ENCODE assay signal across 4 worm cellular contexts in genomic region chrX:13974448-13975071, ce11.
A peak's percentile ranks its signal among the peaks of the same experiment; 100 is the strongest.
TF ChIP-seq lines count a peak whose summit lies in the region.

No protein-coding gene starts in this region.

TF ChIP-seq in whole organism, L1 larva, 84 proteins besides CTCF, POLR2A, EP300 and RAD21 (continued from another document):
- peak; percentile 58 for TF ChIP-seq lin-14 (GFP tag; optimal IDR thresholded peaks at IDR 0.05; lab: Kevin White, UChicago)
- peak; percentile 37 for TF ChIP-seq snu-23 (GFP tag; optimal IDR thresholded peaks at IDR 0.05; lab: Kevin White, UChicago)
- TF ChIP-seq elt-3 (tag; optimal IDR thresholded peaks at IDR 0.05; lab: Kevin White, UChicago) = peak in 3 of 6 experiments; percentile 10 to 88 (median 29)
- TF ChIP-seq vab-15 (tag; optimal IDR thresholded peaks at IDR 0.05; lab: Kevin White, UChicago) = peak; percentile 52
- peak; percentile 90 for TF ChIP-seq nhr-85 (tag; lab: Kevin White, UChicago)
- peak; percentile 1 for TF ChIP-seq unc-130 (tag; optimal IDR thresholded peaks at IDR 0.05; lab: Kevin White, UChicago)
- TF ChIP-seq lsy-2 (tag; optimal IDR thresholded peaks at IDR 0.05; lab: Kevin White, UChicago) = peak; percentile 16 to 28
- TF ChIP-seq hpl-2 (GFP tag; optimal IDR thresholded peaks at IDR 0.05; lab: Kevin White, UChicago) = no peak
- peak; percentile 19 for TF ChIP-seq nhr-90 (tag; optimal IDR thresholded peaks at IDR 0.05; lab: Kevin White, UChicago; ENCODE audit: poor library complexity)
- no peak for TF ChIP-seq fkh-10 (GFP tag; optimal IDR thresholded peaks at IDR 0.05; lab: Kevin White, UChicago)
- no peak for TF ChIP-seq tlp-1 (tag; optimal IDR thresholded peaks at IDR 0.05; lab: Kevin White, UChicago)
- TF ChIP-seq egl-27 (tag; optimal IDR thresholded peaks at IDR 0.05; lab: Kevin White, UChicago) = no peak
- peak; percentile 44 for TF ChIP-seq mep-1 (tag; optimal IDR thresholded peaks at IDR 0.05; lab: Kevin White, UChicago)

TF ChIP-seq in whole organism, L2 larva, 48 proteins besides CTCF, POLR2A, EP300 and RAD21 (continued from another document):
- no peak for TF ChIP-seq ZK546.5 (tag; optimal IDR thresholded peaks at IDR 0.05; lab: Kevin White, UChicago)
- peak; percentile 59 for TF ChIP-seq elt-1 (tag; optimal IDR thresholded peaks at IDR 0.05; lab: Kevin White, UChicago)
- TF ChIP-seq egl-27 (tag; optimal IDR thresholded peaks at IDR 0.05; lab: Kevin White, UChicago) = peak; percentile 58
- no peak for TF ChIP-seq nhr-11 (tag; optimal IDR thresholded peaks at IDR 0.05; lab: Kevin White, UChicago)
- TF ChIP-seq lsy-2 (tag; optimal IDR thresholded peaks at IDR 0.05; lab: Kevin White, UChicago) = no peak
- TF ChIP-seq nhr-6 (tag; optimal IDR thresholded peaks at IDR 0.05; lab: Kevin White, UChicago) = peak; percentile 55
- TF ChIP-seq gmeb-1 (tag; optimal IDR thresholded peaks at IDR 0.05; lab: Kevin White, UChicago) = peak; percentile 14
- TF ChIP-seq lin-39 (tag; optimal IDR thresholded peaks at IDR 0.05; lab: Kevin White, UChicago) = no peak
- no peak for TF ChIP-seq nhr-237 (tag; optimal IDR thresholded peaks at IDR 0.05; lab: Kevin White, UChicago)
- peak in 1 of 2 experiments; percentile 17 for TF ChIP-seq mdl-1 (tag; optimal IDR thresholded peaks at IDR 0.05; lab: Kevin White, UChicago)
- TF ChIP-seq nhr-77 (tag; optimal IDR thresholded peaks at IDR 0.05; lab: Kevin White, UChicago) = no peak
- TF ChIP-seq sma-9 (GFP tag; optimal IDR thresholded peaks at IDR 0.05; lab: Kevin White, UChicago) = peak; percentile 90
- no peak for TF ChIP-seq sma-9 (tag; optimal IDR thresholded peaks at IDR 0.05; lab: Kevin White, UChicago)
- peak; percentile 97 for TF ChIP-seq ceh-16 (tag; optimal IDR thresholded peaks at IDR 0.05; lab: Kevin White, UChicago)
- TF ChIP-seq aly-2 (tag; optimal IDR thresholded peaks at IDR 0.05; lab: Kevin White, UChicago) = no peak
- no peak for TF ChIP-seq R02D3.7 (tag; optimal IDR thresholded peaks at IDR 0.05; lab: Kevin White, UChicago)
- TF ChIP-seq unc-39 (tag; optimal IDR thresholded peaks at IDR 0.05; lab: Kevin White, UChicago) = no peak
- TF ChIP-seq snpc-4 (tag; optimal IDR thresholded peaks at IDR 0.05; lab: Kevin White, UChicago) = no peak
- no peak for TF ChIP-seq nhr-10 (tag; optimal IDR thresholded peaks at IDR 0.05; lab: Kevin White, UChicago)
- TF ChIP-seq elt-3 (tag; optimal IDR thresholded peaks at IDR 0.05; lab: Kevin White, UChicago) = no peak
- TF ChIP-seq alr-1 (tag; optimal IDR thresholded peaks at IDR 0.05; lab: Kevin White, UChicago) = no peak
- TF ChIP-seq ztf-11 (tag; optimal IDR thresholded peaks at IDR 0.05; lab: Kevin White, UChicago) = no peak
- no peak for TF ChIP-seq ztf-1 (GFP tag; conservative IDR thresholded peaks at IDR 0.05; lab: Robert Waterston, UW)
- TF ChIP-seq nhr-23 (tag; optimal IDR thresholded peaks at IDR 0.05; lab: Kevin White, UChicago) = no peak
- no peak for TF ChIP-seq nhr-12 (tag; optimal IDR thresholded peaks at IDR 0.05; lab: Kevin White, UChicago)
- TF ChIP-seq ceh-82 (tag; optimal IDR thresholded peaks at IDR 0.05; lab: Kevin White, UChicago) = no peak
- TF ChIP-seq zag-1 (tag; optimal IDR thresholded peaks at IDR 0.05; lab: Kevin White, UChicago) = no peak
- TF ChIP-seq nhr-21 (tag; optimal IDR thresholded peaks at IDR 0.05; lab: Kevin White, UChicago) = peak; percentile 76
- no peak for TF ChIP-seq peb-1 (tag; optimal IDR thresholded peaks at IDR 0.05; lab: Kevin White, UChicago)
- no peak for TF ChIP-seq Y55F3AM.14 (GFP tag; optimal IDR thresholded peaks at IDR 0.05; lab: Kevin White, UChicago)
- peak; percentile 87 for TF ChIP-seq blmp-1 (tag; optimal IDR thresholded peaks at IDR 0.05; lab: Kevin White, UChicago; ENCODE audit: insufficient read depth)
- TF ChIP-seq sma-3 (GFP tag; optimal IDR thresholded peaks at IDR 0.05; lab: Kevin White, UChicago) = peak; percentile 61
- peak; percentile 13 for TF ChIP-seq mab-5 (tag; optimal IDR thresholded peaks at IDR 0.05; lab: Kevin White, UChicago)
- peak; percentile 52 for TF ChIP-seq fos-1 (tag; optimal IDR thresholded peaks at IDR 0.05; lab: Kevin White, UChicago)
- TF ChIP-seq F13H6.1 (tag; optimal IDR thresholded peaks at IDR 0.05; lab: Kevin White, UChicago) = no peak

TF ChIP-seq in whole organism, L3 larva, 47 proteins besides CTCF, POLR2A, EP300 and RAD21 (continued from another document):
- TF ChIP-seq pha-4 (tag; optimal IDR thresholded peaks at IDR 0.05; lab: Kevin White, UChicago) (no peak), ceh-16 (tag; optimal IDR thresholded peaks at IDR 0.05; lab: Kevin White, UChicago) (no peak), pqm-1 (tag; optimal IDR thresholded peaks at IDR 0.05; lab: Kevin White, UChicago) (peak; percentile 16), fkh-10 (GFP tag; optimal IDR thresholded peaks at IDR 0.05; lab: Kevin White, UChicago) (no peak), R02D3.7 (tag; optimal IDR thresholded peaks at IDR 0.05; lab: Kevin White, UChicago) (no peak), nhr-23 (tag; optimal IDR thresholded peaks at IDR 0.05; lab: Kevin White, UChicago) (peak; percentile 82), snpc-4 (tag; optimal IDR thresholded peaks at IDR 0.05; lab: Kevin White, UChicago) (no peak), ztf-4 (tag; optimal IDR thresholded peaks at IDR 0.05; lab: Kevin White, UChicago) (no peak), jun-1 (tag; optimal IDR thresholded peaks at IDR 0.05; lab: Kevin White, UChicago) (peak; percentile 44), unc-39 (tag; optimal IDR thresholded peaks at IDR 0.05; lab: Kevin White, UChicago) (no peak), nhr-67 (tag; optimal IDR thresholded peaks at IDR 0.05; lab: Kevin White, UChicago) (no peak), ama-1 (optimal IDR thresholded peaks at IDR 0.05; lab: Kevin White, UChicago) (no peak), skn-1 (tag; optimal IDR thresholded peaks at IDR 0.05; lab: Kevin White, UChicago) (no peak), lin-39 (tag; optimal IDR thresholded peaks at IDR 0.05; lab: Kevin White, UChicago) (no peak), nfya-1 (tag; optimal IDR thresholded peaks at IDR 0.05; lab: Kevin White, UChicago; ENCODE audit: insufficient read depth) (no peak), fkh-2 (tag; optimal IDR thresholded peaks at IDR 0.05; lab: Kevin White, UChicago) (no peak), ztf-11 (tag; optimal IDR thresholded peaks at IDR 0.05; lab: Kevin White, UChicago) (no peak), mml-1 (tag; optimal IDR thresholded peaks at IDR 0.05; lab: Kevin White, UChicago) (no peak), zag-1 (tag; optimal IDR thresholded peaks at IDR 0.05; lab: Kevin White, UChicago) (no peak), mdl-1 (tag; optimal IDR thresholded peaks at IDR 0.05; lab: Kevin White, UChicago) (no peak), elt-3 (tag; optimal IDR thresholded peaks at IDR 0.05; lab: Kevin White, UChicago) (peak; percentile 27 to 53 (median 29)), ceh-82 (tag; optimal IDR thresholded peaks at IDR 0.05; lab: Kevin White, UChicago) (no peak), unc-62 (GFP tag; optimal IDR thresholded peaks at IDR 0.05; lab: Kevin White, UChicago) (peak; percentile 73), sea-2 (GFP tag; optimal IDR thresholded peaks at IDR 0.05; lab: Kevin White, UChicago) (no peak), egl-5 (tag; optimal IDR thresholded peaks at IDR 0.05; lab: Kevin White, UChicago) (peak; percentile 4), hmg-11 (tag; optimal IDR thresholded peaks at IDR 0.05; lab: Kevin White, UChicago) (no peak), fos-1 (tag; optimal IDR thresholded peaks at IDR 0.05; lab: Kevin White, UChicago) (no peak), lin-15B (tag; optimal IDR thresholded peaks at IDR 0.05; lab: Kevin White, UChicago) (no peak), nhr-25 (tag; optimal IDR thresholded peaks at IDR 0.05; lab: Kevin White, UChicago) (peak; percentile 75), nhr-43 (tag; optimal IDR thresholded peaks at IDR 0.05; lab: Kevin White, UChicago; ENCODE audit: poor library complexity, severe bottlenecking) (peak; percentile 74), ceh-28 (tag; optimal IDR thresholded peaks at IDR 0.05; lab: Kevin White, UChicago) (no peak), daf-12 (tag; optimal IDR thresholded peaks at IDR 0.05; lab: Kevin White, UChicago) (no peak)

TF ChIP-seq in whole organism, L4 larva, 104 proteins besides CTCF, POLR2A, EP300 and RAD21 (continued from another document and continues in another):
- no peak for TF ChIP-seq nhr-41 (GFP tag; IDR thresholded peaks at IDR 0.05; lab: Robert Waterston, UW)
- TF ChIP-seq pqm-1 (tag; optimal IDR thresholded peaks at IDR 0.05; lab: Kevin White, UChicago) = no peak
- TF ChIP-seq dmd-9 (GFP tag; IDR thresholded peaks at IDR 0.05; lab: Robert Waterston, UW) = no peak
- no peak for TF ChIP-seq nhr-102 (tag; optimal IDR thresholded peaks at IDR 0.05; lab: Kevin White, UChicago)
- TF ChIP-seq T26A8.4 (GFP tag; IDR thresholded peaks at IDR 0.05; lab: Robert Waterston, UW) = no peak
- TF ChIP-seq R02D3.7 (tag; optimal IDR thresholded peaks at IDR 0.05; lab: Kevin White, UChicago) = no peak
- TF ChIP-seq arid-1 (GFP tag; conservative IDR thresholded peaks at IDR 0.05; lab: Robert Waterston, UW) = no peak
- TF ChIP-seq mxl-3 (GFP tag; optimal IDR thresholded peaks at IDR 0.05; lab: Kevin White, UChicago) = peak; percentile 32
- no peak for TF ChIP-seq nhr-111 (GFP tag; optimal IDR thresholded peaks at IDR 0.05; lab: Kevin White, UChicago)
- TF ChIP-seq mes-2 (tag; optimal IDR thresholded peaks at IDR 0.05; lab: Kevin White, UChicago; ENCODE audit: poor library complexity, severe bottlenecking) = no peak
- TF ChIP-seq dmd-6 (GFP tag; IDR thresholded peaks at IDR 0.05; lab: Robert Waterston, UW) = peak; percentile 58
- no peak for TF ChIP-seq hmg-1.1 (GFP tag; IDR thresholded peaks at IDR 0.05; lab: Robert Waterston, UW)
- TF ChIP-seq zip-2 (tag; optimal IDR thresholded peaks at IDR 0.05; lab: Kevin White, UChicago) = no peak
- no peak for TF ChIP-seq lin-29 (GFP tag; IDR thresholded peaks at IDR 0.05; lab: Robert Waterston, UW)
- TF ChIP-seq ZK337.2 (GFP tag; IDR thresholded peaks at IDR 0.05; lab: Robert Waterston, UW) = no peak
- no peak for TF ChIP-seq lin-13 (GFP tag; optimal IDR thresholded peaks at IDR 0.05; lab: Kevin White, UChicago)
- TF ChIP-seq ZK546.5 (tag; optimal IDR thresholded peaks at IDR 0.05; lab: Kevin White, UChicago) = no peak
- TF ChIP-seq Y105C5A.15 (GFP tag; IDR thresholded peaks at IDR 0.05; lab: Robert Waterston, UW) = no peak
- TF ChIP-seq aly-2 (tag; optimal IDR thresholded peaks at IDR 0.05; lab: Kevin White, UChicago) = no peak
- TF ChIP-seq php-3 (GFP tag; IDR thresholded peaks at IDR 0.05; lab: Robert Waterston, UW) = peak; percentile 54; the same call in 1 of the 2 replicates
- peak in 1 of 2 experiments; percentile 95 for TF ChIP-seq unc-62 (GFP tag; optimal IDR thresholded peaks at IDR 0.05 in 1 of 2; lab: Kevin White, UChicago)
- no peak for TF ChIP-seq unc-62 (tag; optimal IDR thresholded peaks at IDR 0.05; lab: Kevin White, UChicago)
- no peak for TF ChIP-seq daf-16 (GFP tag; optimal IDR thresholded peaks at IDR 0.05; lab: Kevin White, UChicago)
- peak; percentile 45 for TF ChIP-seq daf-16 (tag; optimal IDR thresholded peaks at IDR 0.05; lab: Kevin White, UChicago)
- no peak for TF ChIP-seq dmd-8 (GFP tag; IDR thresholded peaks at IDR 0.05; lab: Robert Waterston, UW)
- no peak for TF ChIP-seq pha-4 (GFP tag; IDR thresholded peaks at IDR 0.05; lab: Robert Waterston, UW)
- no peak for TF ChIP-seq pha-4 (tag; optimal IDR thresholded peaks at IDR 0.05; lab: Kevin White, UChicago)
- no peak for TF ChIP-seq ceh-28 (tag; optimal IDR thresholded peaks at IDR 0.05; lab: Kevin White, UChicago)
- no peak for TF ChIP-seq nhr-6 (tag; optimal IDR thresholded peaks at IDR 0.05; lab: Kevin White, UChicago)
- TF ChIP-seq daf-12 (tag; optimal IDR thresholded peaks at IDR 0.05; lab: Kevin White, UChicago) = no peak
- no peak for TF ChIP-seq nhr-11 (tag; optimal IDR thresholded peaks at IDR 0.05; lab: Kevin White, UChicago)
- TF ChIP-seq nhr-42 (GFP tag; IDR thresholded peaks at IDR 0.05; lab: Robert Waterston, UW) = no peak
- no peak for TF ChIP-seq D1046.2 (GFP tag; IDR thresholded peaks at IDR 0.05; lab: Robert Waterston, UW)
- TF ChIP-seq lin-38 (GFP tag; IDR thresholded peaks at IDR 0.05; lab: Robert Waterston, UW) = no peak
- TF ChIP-seq hif-1 (tag; optimal IDR thresholded peaks at IDR 0.05; lab: Kevin White, UChicago) = no peak
- TF ChIP-seq ceh-82 (tag; optimal IDR thresholded peaks at IDR 0.05; lab: Kevin White, UChicago) = no peak
- no peak for TF ChIP-seq daf-19 (GFP tag; conservative IDR thresholded peaks at IDR 0.05; lab: Robert Waterston, UW)
- peak; percentile 19 for TF ChIP-seq nhr-25 (tag; optimal IDR thresholded peaks at IDR 0.05; lab: Kevin White, UChicago; ENCODE audit: borderline replicate concordance, insufficient read depth)
- no peak for TF ChIP-seq F37D6.2 (tag; optimal IDR thresholded peaks at IDR 0.05; lab: Kevin White, UChicago)
- TF ChIP-seq ztf-7 (tag; optimal IDR thresholded peaks at IDR 0.05; lab: Kevin White, UChicago) = peak; percentile 19
- TF ChIP-seq nhr-76 (tag; optimal IDR thresholded peaks at IDR 0.05; lab: Kevin White, UChicago) = no peak
- TF ChIP-seq daf-8 (GFP tag; IDR thresholded peaks at IDR 0.05; lab: Robert Waterston, UW) = no peak
- no peak for TF ChIP-seq F10B5.3 (tag; optimal IDR thresholded peaks at IDR 0.05; lab: Kevin White, UChicago)
- no peak for TF ChIP-seq dpl-1 (GFP tag; optimal IDR thresholded peaks at IDR 0.05; lab: Kevin White, UChicago)
- no peak for TF ChIP-seq mdl-1 (tag; optimal IDR thresholded peaks at IDR 0.05; lab: Kevin White, UChicago)
- TF ChIP-seq nhr-77 (tag; optimal IDR thresholded peaks at IDR 0.05; lab: Kevin White, UChicago) = peak; percentile 55
- TF ChIP-seq mxl-2 (GFP tag; conservative IDR thresholded peaks at IDR 0.05; lab: Robert Waterston, UW) = no peak
- no peak for TF ChIP-seq rbr-2 (tag; optimal IDR thresholded peaks at IDR 0.05; lab: Kevin White, UChicago)
- TF ChIP-seq jun-1 (tag; optimal IDR thresholded peaks at IDR 0.05; lab: Kevin White, UChicago) = no peak
- no peak for TF ChIP-seq madf-5 (GFP tag; IDR thresholded peaks at IDR 0.05; lab: Robert Waterston, UW)
- no peak for TF ChIP-seq fos-1 (tag; optimal IDR thresholded peaks at IDR 0.05; lab: Kevin White, UChicago)
- no peak for TF ChIP-seq sdz-12 (GFP tag; optimal IDR thresholded peaks at IDR 0.05; lab: Kevin White, UChicago)
- TF ChIP-seq snpc-1.2 (GFP tag; IDR thresholded peaks at IDR 0.05; lab: Robert Waterston, UW) = no peak
- TF ChIP-seq unc-130 (GFP tag; optimal IDR thresholded peaks at IDR 0.05; lab: Kevin White, UChicago) = no peak
- no peak for TF ChIP-seq zfp-2 (tag; optimal IDR thresholded peaks at IDR 0.05; lab: Kevin White, UChicago)
- TF ChIP-seq lin-1 (GFP tag; IDR thresholded peaks at IDR 0.05; lab: Robert Waterston, UW) = no peak
- TF ChIP-seq set-16 (GFP tag; IDR thresholded peaks at IDR 0.05; lab: Robert Waterston, UW) = no peak
- TF ChIP-seq Y48G9A.11 (GFP tag; IDR thresholded peaks at IDR 0.05; lab: Robert Waterston, UW) = no peak
- TF ChIP-seq ceh-32 (tag; optimal IDR thresholded peaks at IDR 0.05; lab: Kevin White, UChicago; ENCODE audit: poor library complexity) = no peak
- no peak for TF ChIP-seq T20F7.1 (GFP tag; optimal IDR thresholded peaks at IDR 0.05; lab: Kevin White, UChicago)
- no peak for TF ChIP-seq Y75B8A.6 (GFP tag; IDR thresholded peaks at IDR 0.05; lab: Robert Waterston, UW)
- no peak for TF ChIP-seq F44E2.7 (GFP tag; IDR thresholded peaks at IDR 0.05; lab: Robert Waterston, UW)
- no peak for TF ChIP-seq aha-1 (tag; lab: Kevin White, UChicago)
- no peak for TF ChIP-seq unc-39 (tag; optimal IDR thresholded peaks at IDR 0.05; lab: Kevin White, UChicago)
- no peak for TF ChIP-seq mdt-29 (GFP tag; IDR thresholded peaks at IDR 0.05; lab: Robert Waterston, UW)
- TF ChIP-seq zip-11 (GFP tag; IDR thresholded peaks at IDR 0.05; lab: Robert Waterston, UW) = no peak
- no peak for TF ChIP-seq tag-97 (GFP tag; IDR thresholded peaks at IDR 0.05; lab: Robert Waterston, UW)
- no peak for TF ChIP-seq fkh-10 (GFP tag; optimal IDR thresholded peaks at IDR 0.05; lab: Kevin White, UChicago)
- TF ChIP-seq lir-3 (tag; optimal IDR thresholded peaks at IDR 0.05; lab: Kevin White, UChicago) = no peak
- no peak for TF ChIP-seq spr-1 (tag; optimal IDR thresholded peaks at IDR 0.05; lab: Kevin White, UChicago)
